2 worm cellular contexts compared by ENCODE assay signal in genomic region chrIV:2607513-2608101, ce11.
TF ChIP-seq lines count a peak whose summit lies in the region.

Gene vamp-7, plus strand, starts transcription at chrIV:2608051.

TF ChIP-seq in whole organism, L4 larva, 104 proteins besides CTCF, POLR2A, EP300 and RAD21 (continued from another document):
- TF ChIP-seq nhr-6 (tag; optimal IDR thresholded peaks at IDR 0.05; lab: Kevin White, UChicago) (no peak), zfp-2 (tag; optimal IDR thresholded peaks at IDR 0.05; lab: Kevin White, UChicago) (no peak), ztf-11 (tag; optimal IDR thresholded peaks at IDR 0.05; lab: Kevin White, UChicago) (no peak), nhr-77 (tag; optimal IDR thresholded peaks at IDR 0.05; lab: Kevin White, UChicago) (no peak), snpc-1.2 (GFP tag; IDR thresholded peaks at IDR 0.05; lab: Robert Waterston, UW) (no peak), ZK546.5 (tag; optimal IDR thresholded peaks at IDR 0.05; lab: Kevin White, UChicago) (no peak), madf-9 (GFP tag; conservative IDR thresholded peaks at IDR 0.05; lab: Robert Waterston, UW) (no peak), F44E2.7 (GFP tag; IDR thresholded peaks at IDR 0.05; lab: Robert Waterston, UW) (no peak), lir-3 (tag; optimal IDR thresholded peaks at IDR 0.05; lab: Kevin White, UChicago) (no peak), ceh-82 (tag; optimal IDR thresholded peaks at IDR 0.05; lab: Kevin White, UChicago) (no peak), ceh-28 (tag; optimal IDR thresholded peaks at IDR 0.05; lab: Kevin White, UChicago) (no peak), ceh-44 (GFP tag; IDR thresholded peaks at IDR 0.05; lab: Robert Waterston, UW) (no peak), nhr-25 (tag; optimal IDR thresholded peaks at IDR 0.05; lab: Kevin White, UChicago; ENCODE audit: borderline replicate concordance, insufficient read depth) (no peak), nhr-111 (GFP tag; optimal IDR thresholded peaks at IDR 0.05; lab: Kevin White, UChicago) (no peak), sdz-12 (GFP tag; optimal IDR thresholded peaks at IDR 0.05; lab: Kevin White, UChicago) (peak; percentile 11), ZK337.2 (GFP tag; IDR thresholded peaks at IDR 0.05; lab: Robert Waterston, UW) (no peak), R02D3.7 (tag; optimal IDR thresholded peaks at IDR 0.05; lab: Kevin White, UChicago) (no peak), mxl-2 (GFP tag; conservative IDR thresholded peaks at IDR 0.05; lab: Robert Waterston, UW) (no peak), hlh-30 (tag; optimal IDR thresholded peaks at IDR 0.05; lab: Kevin White, UChicago; ENCODE audit: insufficient read depth) (no peak), mdt-29 (GFP tag; IDR thresholded peaks at IDR 0.05; lab: Robert Waterston, UW) (no peak), fos-1 (tag; optimal IDR thresholded peaks at IDR 0.05; lab: Kevin White, UChicago) (no peak), tag-97 (GFP tag; IDR thresholded peaks at IDR 0.05; lab: Robert Waterston, UW) (no peak), aha-1 (tag; lab: Kevin White, UChicago) (peak; percentile 47), daf-8 (GFP tag; IDR thresholded peaks at IDR 0.05; lab: Robert Waterston, UW) (no peak), lin-1 (GFP tag; IDR thresholded peaks at IDR 0.05; lab: Robert Waterston, UW) (no peak), mep-1 (tag; optimal IDR thresholded peaks at IDR 0.05; lab: Kevin White, UChicago) (peak; percentile 48), nhr-48 (tag; optimal IDR thresholded peaks at IDR 0.05; lab: Kevin White, UChicago) (no peak), mdl-1 (tag; optimal IDR thresholded peaks at IDR 0.05; lab: Kevin White, UChicago) (no peak), dmd-9 (GFP tag; IDR thresholded peaks at IDR 0.05; lab: Robert Waterston, UW) (no peak), mes-2 (tag; optimal IDR thresholded peaks at IDR 0.05; lab: Kevin White, UChicago; ENCODE audit: poor library complexity, severe bottlenecking) (peak; percentile 3), daf-16 (GFP tag; optimal IDR thresholded peaks at IDR 0.05; lab: Kevin White, UChicago) (no peak), daf-16 (tag; optimal IDR thresholded peaks at IDR 0.05; lab: Kevin White, UChicago) (peak; percentile 5), D1046.2 (GFP tag; IDR thresholded peaks at IDR 0.05; lab: Robert Waterston, UW) (0 out of 2 replicates have a peak, but pooled peaks have one; percentile 27), ceh-20 (GFP tag; IDR thresholded peaks at IDR 0.05; lab: Robert Waterston, UW) (no peak), T26A8.4 (GFP tag; IDR thresholded peaks at IDR 0.05; lab: Robert Waterston, UW) (no peak), nhr-42 (GFP tag; IDR thresholded peaks at IDR 0.05; lab: Robert Waterston, UW) (no peak), zip-2 (tag; optimal IDR thresholded peaks at IDR 0.05; lab: Kevin White, UChicago) (no peak), snpc-4 (tag; optimal IDR thresholded peaks at IDR 0.05; lab: Kevin White, UChicago) (no peak), lin-38 (GFP tag; IDR thresholded peaks at IDR 0.05; lab: Robert Waterston, UW) (peak; percentile 41), tra-1 (GFP tag; IDR thresholded peaks at IDR 0.05; lab: Robert Waterston, UW) (no peak), F10B5.3 (tag; optimal IDR thresholded peaks at IDR 0.05; lab: Kevin White, UChicago) (no peak), ceh-62 (tag; optimal IDR thresholded peaks at IDR 0.05; lab: Kevin White, UChicago) (no peak), egl-27 (tag; optimal IDR thresholded peaks at IDR 0.05; lab: Kevin White, UChicago) (no peak), zip-11 (GFP tag; IDR thresholded peaks at IDR 0.05; lab: Robert Waterston, UW) (no peak), ctbp-1 (GFP tag; IDR thresholded peaks at IDR 0.05; lab: Robert Waterston, UW) (no peak), nhr-28 (tag; optimal IDR thresholded peaks at IDR 0.05; lab: Kevin White, UChicago) (no peak), dmd-6 (GFP tag; IDR thresholded peaks at IDR 0.05; lab: Robert Waterston, UW) (no peak), lin-15B (tag; optimal IDR thresholded peaks at IDR 0.05; lab: Kevin White, UChicago) (no peak), attf-4 (tag; optimal IDR thresholded peaks at IDR 0.05; lab: Kevin White, UChicago) (no peak), unc-130 (GFP tag; optimal IDR thresholded peaks at IDR 0.05; lab: Kevin White, UChicago) (peak; percentile 27), madf-5 (GFP tag; IDR thresholded peaks at IDR 0.05; lab: Robert Waterston, UW) (no peak), ztf-7 (tag; optimal IDR thresholded peaks at IDR 0.05; lab: Kevin White, UChicago) (no peak), zag-1 (tag; optimal IDR thresholded peaks at IDR 0.05; lab: Kevin White, UChicago) (no peak)

TF ChIP-seq in whole organism, young adult, 124 proteins besides CTCF, POLR2A, EP300 and RAD21 (continued from another document):
- TF ChIP-seq lir-1 (GFP tag; conservative IDR thresholded peaks at IDR 0.05; lab: Robert Waterston, UW), result no peak
- TF ChIP-seq somi-1 (GFP tag; optimal IDR thresholded peaks at IDR 0.05; lab: Kevin White, UChicago), result no peak
- 0 out of 2 replicates have a peak, but pooled peaks have one; percentile 15 for TF ChIP-seq B0336.3 (GFP tag; IDR thresholded peaks at IDR 0.05; lab: Robert Waterston, UW)
- TF ChIP-seq lin-54 (GFP tag; optimal IDR thresholded peaks at IDR 0.05; lab: Kevin White, UChicago), result peak; percentile 72
- TF ChIP-seq K11D2.4 (GFP tag; IDR thresholded peaks at IDR 0.05; lab: Robert Waterston, UW), result no peak
- 0 out of 2 replicates have a peak, but pooled peaks have one; percentile 71 for TF ChIP-seq bed-1 (GFP tag; IDR thresholded peaks at IDR 0.05; lab: Robert Waterston, UW)
- TF ChIP-seq rpc-1 (optimal IDR thresholded peaks at IDR 0.05; lab: Kevin White, UChicago), result no peak
- TF ChIP-seq rpc-1 (tag; optimal IDR thresholded peaks at IDR 0.05; lab: Kevin White, UChicago), result no peak
- TF ChIP-seq let-526 (GFP tag; IDR thresholded peaks at IDR 0.05; lab: Robert Waterston, UW), result no peak
- no peak for TF ChIP-seq Y95B8A.8 (GFP tag; IDR thresholded peaks at IDR 0.05; lab: Robert Waterston, UW)
- no peak for TF ChIP-seq nfya-1 (tag; optimal IDR thresholded peaks at IDR 0.05; lab: Kevin White, UChicago; ENCODE audit: borderline replicate concordance, insufficient read depth)
- peak; percentile 37 for TF ChIP-seq mel-28 (tag; optimal IDR thresholded peaks at IDR 0.05; lab: Kevin White, UChicago; ENCODE audit: borderline replicate concordance)
- TF ChIP-seq rcor-1 (GFP tag; IDR thresholded peaks at IDR 0.05; lab: Robert Waterston, UW), result 0 out of 2 replicates have a peak, but pooled peaks have one; percentile 18
- TF ChIP-seq sdz-38 (tag; optimal IDR thresholded peaks at IDR 0.05; lab: Kevin White, UChicago), result no peak
- TF ChIP-seq lsl-1 (GFP tag; optimal IDR thresholded peaks at IDR 0.05; lab: Kevin White, UChicago), result peak; percentile 89
- no peak for TF ChIP-seq let-607 (tag; optimal IDR thresholded peaks at IDR 0.05; lab: Kevin White, UChicago)
- TF ChIP-seq cebp-1 (GFP tag; IDR thresholded peaks at IDR 0.05; lab: Robert Waterston, UW), result no peak
- peak; percentile 42 for TF ChIP-seq cebp-1 (tag; optimal IDR thresholded peaks at IDR 0.05; lab: Kevin White, UChicago)
- no peak for TF ChIP-seq aptf-2 (GFP tag; conservative IDR thresholded peaks at IDR 0.05; lab: Robert Waterston, UW)
- no peak for TF ChIP-seq lsy-27 (tag; optimal IDR thresholded peaks at IDR 0.05; lab: Kevin White, UChicago; ENCODE audit: borderline replicate concordance, insufficient read depth)
- TF ChIP-seq ztf-22 (GFP tag; optimal IDR thresholded peaks at IDR 0.05; lab: Kevin White, UChicago), result no peak
- peak; percentile 55 for TF ChIP-seq tlf-1 (GFP tag; optimal IDR thresholded peaks at IDR 0.05; lab: Kevin White, UChicago)
- peak; percentile 59 for TF ChIP-seq snpc-3.4 (tag; optimal IDR thresholded peaks at IDR 0.05; lab: Kevin White, UChicago)
- no peak for TF ChIP-seq rec-8 (tag; optimal IDR thresholded peaks at IDR 0.05; lab: Kevin White, UChicago)
- no peak for TF ChIP-seq pha-4 (tag; optimal IDR thresholded peaks at IDR 0.05; lab: Kevin White, UChicago)
- TF ChIP-seq hsf-1 (GFP tag; IDR thresholded peaks at IDR 0.05; lab: Robert Waterston, UW), result peak; percentile 65
- TF ChIP-seq mcd-1 (GFP tag; IDR thresholded peaks at IDR 0.05; lab: Robert Waterston, UW), result no peak
- TF ChIP-seq hmg-1.2 (GFP tag; IDR thresholded peaks at IDR 0.05; lab: Robert Waterston, UW), result peak; percentile 24; the same call in 1 of the 2 replicates
- no peak for TF ChIP-seq nhr-80 (tag; optimal IDR thresholded peaks at IDR 0.05; lab: Kevin White, UChicago)
- TF ChIP-seq Y53F4B.3 (GFP tag; IDR thresholded peaks at IDR 0.05; lab: Robert Waterston, UW), result no peak
- no peak for TF ChIP-seq F55B11.4 (tag; optimal IDR thresholded peaks at IDR 0.05; lab: Kevin White, UChicago; ENCODE audit: borderline replicate concordance, insufficient read depth)
- no peak for TF ChIP-seq ekl-4 (GFP tag; IDR thresholded peaks at IDR 0.05; lab: Robert Waterston, UW)
- TF ChIP-seq zfh-2 (GFP tag; conservative IDR thresholded peaks at IDR 0.05; lab: Robert Waterston, UW), result no peak
- no peak for TF ChIP-seq mes-4 (tag; optimal IDR thresholded peaks at IDR 0.05; lab: Kevin White, UChicago)
- no peak for TF ChIP-seq B0261.1 (tag; optimal IDR thresholded peaks at IDR 0.05; lab: Kevin White, UChicago)
- TF ChIP-seq dpff-1 (tag; optimal IDR thresholded peaks at IDR 0.05; lab: Kevin White, UChicago), result no peak
- TF ChIP-seq madf-6 (GFP tag; IDR thresholded peaks at IDR 0.05; lab: Robert Waterston, UW), result peak; percentile 94
- no peak for TF ChIP-seq ZK185.1 (tag; optimal IDR thresholded peaks at IDR 0.05; lab: Kevin White, UChicago; ENCODE audit: poor library complexity, severe bottlenecking)
- peak; percentile 55 for TF ChIP-seq F49E8.2 (tag; optimal IDR thresholded peaks at IDR 0.05; lab: Kevin White, UChicago; ENCODE audit: insufficient read depth)
- no peak for TF ChIP-seq ama-1 (optimal IDR thresholded peaks at IDR 0.05; lab: Kevin White, UChicago)
- no peak for TF ChIP-seq ama-1 (GFP tag; optimal IDR thresholded peaks at IDR 0.05; lab: Kevin White, UChicago)
- TF ChIP-seq lin-40 (tag; optimal IDR thresholded peaks at IDR 0.05; lab: Kevin White, UChicago), result no peak
- TF ChIP-seq F10E7.11 (tag; optimal IDR thresholded peaks at IDR 0.05; lab: Kevin White, UChicago), result peak; percentile 49
- peak; percentile 45 for TF ChIP-seq repo-1 (tag; optimal IDR thresholded peaks at IDR 0.05; lab: Kevin White, UChicago)
- peak; percentile 49 for TF ChIP-seq athp-1 (tag; optimal IDR thresholded peaks at IDR 0.05; lab: Kevin White, UChicago)
- peak; percentile 13 for TF ChIP-seq hrde-1 (tag; optimal IDR thresholded peaks at IDR 0.05; lab: Kevin White, UChicago; ENCODE audit: borderline replicate concordance)
- peak; percentile 56; the same call in 1 of the 2 replicates for TF ChIP-seq attf-6 (GFP tag; IDR thresholded peaks at IDR 0.05; lab: Robert Waterston, UW)
- no peak for TF ChIP-seq unc-130 (GFP tag; optimal IDR thresholded peaks at IDR 0.05; lab: Kevin White, UChicago)
- no peak for TF ChIP-seq Y53G8AR.9 (GFP tag; conservative IDR thresholded peaks at IDR 0.05; lab: Robert Waterston, UW)
- TF ChIP-seq madf-8 (GFP tag; conservative IDR thresholded peaks at IDR 0.05; lab: Robert Waterston, UW), result peak; percentile 77
- no peak for TF ChIP-seq chd-7 (tag; optimal IDR thresholded peaks at IDR 0.05; lab: Kevin White, UChicago)
- no peak for TF ChIP-seq bed-2 (GFP tag; IDR thresholded peaks at IDR 0.05; lab: Robert Waterston, UW)
- no peak for TF ChIP-seq die-1 (tag; optimal IDR thresholded peaks at IDR 0.05; lab: Kevin White, UChicago)
- TF ChIP-seq dpl-1 (GFP tag; optimal IDR thresholded peaks at IDR 0.05; lab: Kevin White, UChicago), result peak; percentile 55
TF ChIP-seq in whole organism, young adult: peak in this region for 32.
